Worm (Caenorhabditis elegans): Measurements from ENCODE around the gene F47B7.2.

DNA sequence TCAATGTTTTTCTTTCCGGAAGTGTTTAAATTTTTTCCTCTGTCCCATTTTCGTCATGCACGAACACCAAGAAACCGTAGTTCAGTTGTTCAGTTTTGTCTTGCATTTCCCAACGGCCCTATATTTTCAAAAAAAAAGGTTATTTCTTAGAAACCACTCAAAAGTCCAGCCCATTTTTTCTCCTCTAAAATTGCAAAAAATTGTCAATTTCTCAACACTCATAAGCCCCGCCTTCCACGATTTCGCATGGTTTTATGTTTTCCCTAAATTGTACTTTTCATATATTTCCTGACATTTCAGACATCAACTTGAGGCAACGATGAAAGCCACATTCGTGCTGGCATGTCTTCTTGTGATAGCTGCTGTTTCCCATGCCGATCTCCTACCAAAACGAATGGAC lies 45.3 kb upstream of the F47B7.2 start, which contains the start of gene nlp-1:
- TF ChIP-seq med-1 (GFP tag; optimal IDR thresholded peaks at IDR 0.05; ENCODE audit: insufficient read depth), result no peak
- TF ChIP-seq klf-2 (GFP tag; conservative IDR thresholded peaks at IDR 0.05), result no peak
- TF ChIP-seq T22C8.4 (GFP tag; IDR thresholded peaks at IDR 0.05), result no peak
- TF ChIP-seq ztf-29 (GFP tag; IDR thresholded peaks at IDR 0.05), result no peak
- TF ChIP-seq ref-1 (GFP tag; conservative IDR thresholded peaks at IDR 0.05), result no peak
- no peak for TF ChIP-seq cog-1 (tag; optimal IDR thresholded peaks at IDR 0.05)
- no peak for TF ChIP-seq flt-1 (GFP tag; IDR thresholded peaks at IDR 0.05)
- TF ChIP-seq ztf-23 (GFP tag; IDR thresholded peaks at IDR 0.05), result no peak

All from whole organism, midembryonic.